Worm (Caenorhabditis elegans): ENCODE results near the gene cdf-1.

Gene cdf-1

ce11 chrX:6458467-6458866 lies 46.5 kb downstream of the cdf-1 start:
- peak; percentile 57 for TF ChIP-seq pqm-1 (tag; optimal IDR thresholded peaks at IDR 0.05)
- no peak for TF ChIP-seq nhr-111 (GFP tag; optimal IDR thresholded peaks at IDR 0.05)

- TF ChIP-seq F26F4.8 (GFP tag; conservative IDR thresholded peaks at IDR 0.05) (no peak), nhr-48 (tag; optimal IDR thresholded peaks at IDR 0.05) (peak; percentile 30), nhr-111 (GFP tag; optimal IDR thresholded peaks at IDR 0.05) (no peak), hlh-30 (tag; optimal IDR thresholded peaks at IDR 0.05; ENCODE audit: insufficient read depth) (no peak), set-16 (GFP tag; IDR thresholded peaks at IDR 0.05) (no peak), dpl-1 (GFP tag; optimal IDR thresholded peaks at IDR 0.05) (no peak), ZK546.5 (tag; optimal IDR thresholded peaks at IDR 0.05) (no peak), T26A8.4 (GFP tag; IDR thresholded peaks at IDR 0.05) (no peak), ceh-44 (GFP tag; IDR thresholded peaks at IDR 0.05) (no peak), lin-13 (GFP tag; optimal IDR thresholded peaks at IDR 0.05) (no peak), snpc-1.2 (GFP tag; IDR thresholded peaks at IDR 0.05) (no peak), mes-2 (tag; optimal IDR thresholded peaks at IDR 0.05; ENCODE audit: poor library complexity, severe bottlenecking) (no peak), tra-1 (GFP tag; IDR thresholded peaks at IDR 0.05) (peak; percentile 58; the same call in 1 of the 2 replicates), gei-8 (GFP tag; optimal IDR thresholded peaks at IDR 0.05) (no peak), nhr-77 (tag; optimal IDR thresholded peaks at IDR 0.05) (peak; percentile 0), lin-39 (tag; optimal IDR thresholded peaks at IDR 0.05) (no peak), zip-11 (GFP tag; IDR thresholded peaks at IDR 0.05) (no peak), ceh-32 (tag; optimal IDR thresholded peaks at IDR 0.05; ENCODE audit: poor library complexity) (no peak), ztf-11 (tag; optimal IDR thresholded peaks at IDR 0.05) (no peak), dve-1 (tag; optimal IDR thresholded peaks at IDR 0.05; ENCODE audit: insufficient read depth) (peak; percentile 41), zfp-2 (tag; optimal IDR thresholded peaks at IDR 0.05) (no peak), aly-2 (tag; optimal IDR thresholded peaks at IDR 0.05) (no peak), F37D6.2 (tag; optimal IDR thresholded peaks at IDR 0.05) (no peak), lin-38 (GFP tag; IDR thresholded peaks at IDR 0.05) (no peak), hlh-11 (tag; optimal IDR thresholded peaks at IDR 0.05) (no peak), lin-15B (tag; optimal IDR thresholded peaks at IDR 0.05) (no peak), nhr-28 (tag; optimal IDR thresholded peaks at IDR 0.05) (no peak), nhr-25 (tag; optimal IDR thresholded peaks at IDR 0.05; ENCODE audit: borderline replicate concordance, insufficient read depth) (no peak), ceh-82 (tag; optimal IDR thresholded peaks at IDR 0.05) (no peak), dmd-8 (GFP tag; IDR thresholded peaks at IDR 0.05) (no peak), lin-29 (GFP tag; IDR thresholded peaks at IDR 0.05) (no peak), daf-19 (GFP tag; conservative IDR thresholded peaks at IDR 0.05) (no peak), dmd-6 (GFP tag; IDR thresholded peaks at IDR 0.05) (peak; percentile 69), ctbp-1 (GFP tag; IDR thresholded peaks at IDR 0.05) (no peak), nhr-10 (tag; optimal IDR thresholded peaks at IDR 0.05) (no peak), mep-1 (tag; optimal IDR thresholded peaks at IDR 0.05) (no peak), lim-7 (GFP tag; IDR thresholded peaks at IDR 0.05) (no peak), nhr-41 (GFP tag; IDR thresholded peaks at IDR 0.05) (no peak), unc-130 (GFP tag; optimal IDR thresholded peaks at IDR 0.05) (no peak), duxl-1 (tag; optimal IDR thresholded peaks at IDR 0.05; ENCODE audit: poor library complexity) (no peak), T20F7.1 (GFP tag; optimal IDR thresholded peaks at IDR 0.05) (no peak), tag-97 (GFP tag; IDR thresholded peaks at IDR 0.05) (no peak), mdt-29 (GFP tag; IDR thresholded peaks at IDR 0.05) (no peak), aha-1 (tag) (no peak), unc-62 (GFP tag; optimal IDR thresholded peaks at IDR 0.05 in 1 of 2) (peak; percentile 15 to 17), unc-62 (tag; optimal IDR thresholded peaks at IDR 0.05) (no peak), ceh-28 (tag; optimal IDR thresholded peaks at IDR 0.05) (no peak), egl-43 (GFP tag; IDR thresholded peaks at IDR 0.05) (no peak), madf-9 (GFP tag; conservative IDR thresholded peaks at IDR 0.05) (no peak)
Measured at ce11 chrX:6458001-6458400, 46.9 kb downstream of the cdf-1 start.

Data from whole organism, L4 larva.